Fruit fly (Drosophila melanogaster) whole organism, embryonic: ENCODE results near the gene CG4577.

Source experiments
- Ada2b ChIP-seq: fragments of 200-800 bp; sonication (Bioruptor generic); IDR thresholded peaks from 2 replicates; pipeline ENCODE4 v1.3.6; 2022; ENCODE audit warnings: missing biosample characterization, missing genetic modification characterization
- Antp ChIP-seq: fragments of 200-800 bp; sonication (Bioruptor generic); optimal IDR thresholded peaks from 3 replicates; lab custom pipeline; 2016; ENCODE audit warnings: missing biosample characterization, missing genetic modification characterization
- Awh ChIP-seq: fragments of 200-800 bp; sonication (Bioruptor generic); IDR thresholded peaks from 2 replicates; pipeline ENCODE4, ENCODE4 v1.3.6; 2022; ENCODE audit warnings: missing biosample characterization, missing genetic modification characterization
- CG11247 ChIP-seq: fragments of 200-800 bp; sonication (Bioruptor generic); IDR thresholded peaks from 2 replicates; pipeline ENCODE4 v1.3.6; 2022; ENCODE audit warnings: missing biosample characterization, missing genetic modification characterization
- CG13123 ChIP-seq: fragments of 200-800 bp; sonication (Bioruptor generic); optimal IDR thresholded peaks from 2 replicates; lab custom pipeline; 2016; ENCODE audit warnings: missing biosample characterization, missing genetic modification characterization
- CG14014 ChIP-seq: fragments of 200-800 bp; sonication (Bioruptor generic); IDR thresholded peaks from 2 replicates; pipeline ENCODE4 v1.3.6; 2022; ENCODE audit warnings: missing biosample characterization, missing genetic modification characterization
- CG14965 ChIP-seq: fragments of 200-800 bp; sonication (Bioruptor generic); optimal IDR thresholded peaks from 2 replicates; lab custom pipeline; 2016; ENCODE audit warnings: missing biosample characterization, missing genetic modification characterization, borderline replicate concordance
- CG15479 ChIP-seq: fragments of 200-800 bp; sonication (Bioruptor generic); optimal IDR thresholded peaks from 3 replicates; lab custom pipeline; 2019; ENCODE audit warnings: missing biosample characterization, mild to moderate bottlenecking, missing genetic modification characterization, moderate library complexity
- CG1603 ChIP-seq: fragments of 200-800 bp; sonication (Bioruptor generic); optimal IDR thresholded peaks from 2 replicates; lab custom pipeline; 2019; ENCODE audit warnings: missing biosample characterization, mild to moderate bottlenecking, missing genetic modification characterization, moderate library complexity
- CG16863 ChIP-seq: fragments of 200-800 bp; sonication (Bioruptor generic); optimal IDR thresholded peaks from 3 replicates; lab custom pipeline; 2016; ENCODE audit warnings: missing biosample characterization, missing genetic modification characterization
- CG17328 ChIP-seq: fragments of 200-800 bp; sonication (Bioruptor generic); IDR thresholded peaks from 2 replicates; pipeline ENCODE4 v1.3.6; 2022; ENCODE audit warnings: missing biosample characterization, missing genetic modification characterization
- CG17385 ChIP-seq: fragments of 200-800 bp; sonication (Bioruptor generic); optimal IDR thresholded peaks from 3 replicates; lab custom pipeline; 2018; ENCODE audit warnings: missing biosample characterization, mild to moderate bottlenecking, missing genetic modification characterization
- CG17568 ChIP-seq: fragments of 200-800 bp; sonication (Bioruptor generic); optimal IDR thresholded peaks from 2 replicates; lab custom pipeline; 2018; ENCODE audit warnings: missing biosample characterization, mild to moderate bottlenecking, missing genetic modification characterization, moderate library complexity
- CG17912 ChIP-seq: fragments of 200-800 bp; sonication (Bioruptor generic); optimal IDR thresholded peaks from 2 replicates; lab custom pipeline; 2018; ENCODE audit warnings: missing biosample characterization, mild to moderate bottlenecking, missing genetic modification characterization
- CG18011 ChIP-seq: fragments of 200-800 bp; sonication (Bioruptor generic); optimal IDR thresholded peaks from 2 replicates; lab custom pipeline; 2017; ENCODE audit warnings: missing biosample characterization, missing genetic modification characterization, mild to moderate bottlenecking, moderate library complexity, missing genotype
- CG18262 ChIP-seq: fragments of 200-800 bp; optimal IDR thresholded peaks from 3 replicates; lab custom pipeline; 2019; ENCODE audit warnings: missing biosample characterization, mild to moderate bottlenecking, missing genetic modification characterization, moderate library complexity
- CG18764 ChIP-seq: fragments of 200-800 bp; sonication (Bioruptor generic); optimal IDR thresholded peaks from 3 replicates; lab custom pipeline; 2016; ENCODE audit warnings: missing biosample characterization, missing genetic modification characterization
- CG2120 ChIP-seq: fragments of 200-800 bp; sonication (Bioruptor generic); optimal IDR thresholded peaks from 3 replicates; lab custom pipeline; 2016; ENCODE audit warnings: missing biosample characterization, missing genetic modification characterization
- CG30403 ChIP-seq: fragments of 200-800 bp; sonication (Bioruptor generic); optimal IDR thresholded peaks from 3 replicates; lab custom pipeline; 2016; ENCODE audit warnings: missing biosample characterization, missing genetic modification characterization
- CG30431 ChIP-seq: fragments of 200-800 bp; sonication (Bioruptor generic); optimal IDR thresholded peaks from 2 replicates; lab custom pipeline; 2017; ENCODE audit warnings: missing biosample characterization, missing genetic modification characterization
- CG32772 ChIP-seq: fragments of 200-800 bp; sonication (Bioruptor generic); IDR thresholded peaks from 2 replicates; pipeline ENCODE4 v1.3.6; 2022; ENCODE audit warnings: missing biosample characterization, missing genetic modification characterization
- CG5953 ChIP-seq: fragments of 200-800 bp; sonication (Bioruptor generic); IDR thresholded peaks from 2 replicates; pipeline ENCODE4 v1.3.6; 2022; ENCODE audit warnings: missing biosample characterization, missing genetic modification characterization
- CG6765 ChIP-seq: fragments of 200-800 bp; sonication (Bioruptor generic); optimal IDR thresholded peaks from 3 replicates; lab custom pipeline; 2017; ENCODE audit warnings: missing biosample characterization, mild to moderate bottlenecking, missing genetic modification characterization
- Chrac-16 ChIP-seq: fragments of 200-800 bp; sonication (Bioruptor generic); optimal IDR thresholded peaks from 3 replicates; lab custom pipeline; 2016; ENCODE audit warnings: missing biosample characterization, missing genetic modification characterization
- CkIIα-i1 ChIP-seq: fragments of 200-800 bp; sonication (Bioruptor generic); IDR thresholded peaks from 2 replicates; pipeline ENCODE4 v1.3.6; 2022; ENCODE audit warnings: missing biosample characterization, missing genetic modification characterization
- CoRest ChIP-seq: fragments of 200-800 bp; sonication (Bioruptor generic); optimal IDR thresholded peaks from 3 replicates; lab custom pipeline; 2018; ENCODE audit warnings: missing biosample characterization, mild to moderate bottlenecking, missing genetic modification characterization, moderate library complexity
- CrebB ChIP-seq: fragments of 200-800 bp; sonication (Bioruptor generic); optimal IDR thresholded peaks from 3 replicates; lab custom pipeline; 2018; ENCODE audit warnings: missing biosample characterization, mild to moderate bottlenecking, missing genetic modification characterization
- Dbx ChIP-seq: fragments of 200-800 bp; sonication (Bioruptor generic); IDR thresholded peaks from 3 replicates; pipeline ENCODE4 v1.3.6; 2022; ENCODE audit warnings: missing biosample characterization, missing genetic modification characterization
- Dip3 ChIP-seq: fragments of 200-800 bp; sonication (Bioruptor generic); optimal IDR thresholded peaks from 3 replicates; lab custom pipeline; 2016; ENCODE audit warnings: missing biosample characterization, missing genetic modification characterization
- Dll ChIP-seq: fragments of 200-800 bp; sonication (Bioruptor generic); IDR thresholded peaks from 4 replicates; pipeline ENCODE4 v1.3.6; 2022; ENCODE audit warnings: missing biosample characterization, missing genetic modification characterization; ENCODE audit not compliant: partially characterized antibody
- H15 ChIP-seq: fragments of 200-800 bp; sonication (Bioruptor generic); IDR thresholded peaks from 3 replicates; pipeline ENCODE4 v1.3.6; 2022; ENCODE audit warnings: missing biosample characterization, missing genetic modification characterization
- Hand ChIP-seq: fragments of 200-800 bp; sonication (Bioruptor generic); optimal IDR thresholded peaks from 2 replicates; lab custom pipeline; 2017; ENCODE audit warnings: mild to moderate bottlenecking, missing biosample characterization, missing genetic modification reagents, missing genetic modification characterization
- HmgZ ChIP-seq: fragments of 200-800 bp; sonication (Bioruptor generic); optimal IDR thresholded peaks from 2 replicates; lab custom pipeline; 2018; ENCODE audit warnings: missing biosample characterization, mild to moderate bottlenecking, missing genetic modification characterization
- Hr78 ChIP-seq, 2 experiments: fragments of 200-800 bp in 1 of 2; fragments of >200 bp in 1 of 2; sonication (Bioruptor generic) in 1 of 2; optimal IDR thresholded peaks; 2 replicates each; lab custom pipeline; 2017 to 2019; ENCODE audit warnings: missing biosample characterization in 2 of 2, missing genetic modification characterization in 2 of 2, mild to moderate bottlenecking in 1 of 2, moderate library complexity in 1 of 2
- Poxn ChIP-seq: fragments of 200-800 bp; sonication (Bioruptor generic); IDR thresholded peaks from 2 replicates; pipeline ENCODE4 v1.3.6; 2022; ENCODE audit warnings: missing biosample characterization, missing genetic modification characterization
- Rx ChIP-seq: fragments of 200-800 bp; sonication (Bioruptor generic); IDR thresholded peaks from 2 replicates; pipeline ENCODE4 v1.3.6; 2022; ENCODE audit warnings: missing biosample characterization, missing genetic modification characterization
- Sox102F ChIP-seq: fragments of 200-800 bp; sonication (Bioruptor generic); optimal IDR thresholded peaks from 2 replicates; lab custom pipeline; 2018; ENCODE audit warnings: missing biosample characterization, mild to moderate bottlenecking, missing genetic modification characterization, moderate library complexity
- TFAM ChIP-seq: fragments of 200-800 bp; sonication (Bioruptor generic); optimal IDR thresholded peaks from 2 replicates; lab custom pipeline; 2017; ENCODE audit warnings: missing biosample characterization, missing genetic modification characterization, inconsistent platforms
- Xbp1 ChIP-seq: fragments of 200-800 bp; sonication (Bioruptor generic); optimal IDR thresholded peaks from 3 replicates; lab custom pipeline; 2016; ENCODE audit warnings: missing biosample characterization, mild to moderate bottlenecking, missing genetic modification characterization
- bigmax ChIP-seq: fragments of 200-800 bp; sonication (Bioruptor generic); optimal IDR thresholded peaks from 2 replicates; lab custom pipeline; 2018; ENCODE audit warnings: missing biosample characterization, mild to moderate bottlenecking, missing genetic modification characterization
- cad ChIP-seq: fragments of >200 bp; optimal IDR thresholded peaks from 2 replicates; lab custom pipeline; 2017; ENCODE audit warnings: missing biosample characterization, missing genetic modification characterization
- cg ChIP-seq: fragments of 200-800 bp; sonication (Bioruptor generic); optimal IDR thresholded peaks from 3 replicates; lab custom pipeline; 2019; ENCODE audit warnings: missing biosample characterization, mild to moderate bottlenecking, missing genetic modification characterization, moderate library complexity
- ewg ChIP-seq: fragments of 200-800 bp; sonication (Bioruptor generic); optimal IDR thresholded peaks from 3 replicates; lab custom pipeline; 2017; ENCODE audit warnings: mild to moderate bottlenecking, missing biosample characterization, missing genetic modification reagents, missing genetic modification characterization
- gfzf ChIP-seq: fragments of 200-800 bp; sonication (Bioruptor generic); optimal IDR thresholded peaks from 2 replicates; lab custom pipeline; 2016; ENCODE audit warnings: missing biosample characterization, mild to moderate bottlenecking, missing genetic modification characterization, moderate library complexity
- kay ChIP-seq: fragments of 200-800 bp; sonication (Bioruptor generic); optimal IDR thresholded peaks from 2 replicates; lab custom pipeline; 2016; ENCODE audit warnings: missing biosample characterization, missing genetic modification characterization
- lab ChIP-seq: fragments of 200-800 bp; sonication (Bioruptor generic); optimal IDR thresholded peaks from 3 replicates; lab custom pipeline; 2017; ENCODE audit warnings: missing biosample characterization, missing genetic modification characterization, mild to moderate bottlenecking, moderate library complexity, missing genetic modification reagents
- lmd ChIP-seq: fragments of 200-800 bp; sonication (Bioruptor generic); IDR thresholded peaks from 2 replicates; pipeline ENCODE4 v1.3.6; 2022; ENCODE audit warnings: missing biosample characterization, missing genetic modification characterization
- pita ChIP-seq: fragments of 200-800 bp; sonication (Bioruptor generic); optimal IDR thresholded peaks from 2 replicates; lab custom pipeline; 2017; ENCODE audit warnings: missing biosample characterization, mild to moderate bottlenecking, missing genetic modification characterization
- psq ChIP-seq: fragments of 200-800 bp; sonication (Bioruptor generic); optimal IDR thresholded peaks from 2 replicates; lab custom pipeline; 2017; ENCODE audit warnings: missing biosample characterization, missing genetic modification characterization
- shn ChIP-seq: fragments of 200-800 bp; sonication (Bioruptor generic); optimal IDR thresholded peaks from 3 replicates; lab custom pipeline; 2016; ENCODE audit warnings: missing biosample characterization, missing genetic modification characterization
- tio ChIP-seq: fragments of 200-800 bp; sonication (Bioruptor generic); optimal IDR thresholded peaks from 2 replicates; lab custom pipeline; 2017; ENCODE audit warnings: missing biosample characterization, missing genetic modification characterization, inconsistent platforms
- zen2 ChIP-seq: fragments of 200-800 bp; sonication (Bioruptor generic); IDR thresholded peaks from 3 replicates; pipeline ENCODE4 v1.3.6; 2022; ENCODE audit warnings: missing biosample characterization, missing genetic modification characterization; ENCODE audit not compliant: partially characterized antibody

The CG4577 gene

dm6 chr2L:1091675-1092074 lies 42.8 kb upstream of the CG4577 start (continued):
- TF ChIP-seq Sox102F (peak; percentile 16), HmgZ (tag; lab: Kevin White, UChicago) (no peak), CG18011 (GFP tag; lab: Kevin White, UChicago) (no peak), CG13123 (no peak), Dip3 (GFP tag; lab: Kevin White, UChicago) (no peak), CG17568 (GFP tag; lab: Kevin White, UChicago) (no peak), CG17385 (GFP tag; lab: Kevin White, UChicago) (no peak), Hand (GFP tag; lab: Kevin White, UChicago) (no peak), CoRest (tag; lab: Kevin White, UChicago) (no peak), Ada2b (GFP tag; lab: Robert Waterston, UW) (no peak), psq (GFP tag; lab: Kevin White, UChicago) (no peak), CG1603 (tag; lab: Kevin White, UChicago) (peak; percentile 9), CG15479 (no peak), CG18262 (no peak), Hr78 (GFP tag; optimal IDR thresholded peaks at IDR 0.05; lab: Kevin White, UChicago) (no peak), Dbx (GFP tag; lab: Robert Waterston, UW) (no peak), Awh (no peak), CG5953 (no peak), Antp (GFP tag; lab: Kevin White, UChicago) (no peak), CG6765 (GFP tag; lab: Kevin White, UChicago) (no peak), CG30403 (GFP tag; lab: Kevin White, UChicago) (no peak), CG30431 (GFP tag; lab: Kevin White, UChicago) (no peak), lab (GFP tag; lab: Kevin White, UChicago) (peak; percentile 2), lmd (GFP tag; lab: Robert Waterston, UW) (0 out of 2 replicates have a peak, but pooled peaks have one; percentile 12), CG17328 (GFP tag; lab: Robert Waterston, UW) (0 out of 2 replicates have a peak, but pooled peaks have one; percentile 13), CG18764 (GFP tag; lab: Kevin White, UChicago) (no peak), CG32772 (GFP tag; lab: Robert Waterston, UW) (0 out of 2 replicates have a peak, but pooled peaks have one; percentile 13), Rx (GFP tag; lab: Robert Waterston, UW) (no peak), tio (no peak), CG16863 (GFP tag; lab: Kevin White, UChicago) (no peak), gfzf (GFP tag; lab: Kevin White, UChicago) (no peak), kay (no peak), shn (GFP tag; lab: Kevin White, UChicago) (no peak), H15 (no peak), ewg (GFP tag; lab: Kevin White, UChicago) (no peak), CG17912 (no peak), Dll (no peak), Poxn (GFP tag; lab: Robert Waterston, UW) (no peak), CG14965 (GFP tag; lab: Kevin White, UChicago) (no peak), pita (GFP tag; lab: Kevin White, UChicago) (no peak), Xbp1 (GFP tag; lab: Kevin White, UChicago) (no peak), cad (GFP tag; lab: Kevin White, UChicago) (no peak), Chrac-16 (no peak), cg (GFP tag; lab: Kevin White, UChicago) (no peak), CkIIα-i1 (GFP tag; lab: Robert Waterston, UW) (no peak), CG2120 (GFP tag; lab: Kevin White, UChicago) (peak; percentile 38), CrebB (tag; lab: Kevin White, UChicago) (no peak), CG14014 (no peak), bigmax (no peak), zen2 (GFP tag; lab: Robert Waterston, UW) (no peak), CG11247 (no peak), TFAM (GFP tag; lab: Kevin White, UChicago) (no peak)
